Worm (Caenorhabditis elegans) whole organism, late embryonic: Measurements from ENCODE around the gene grd-14.

Experiments
- C38D4.7 ChIP-seq: fragments of 200-800 bp; sonication (Bioruptor generic); optimal IDR thresholded peaks from 2 replicates; lab custom pipeline; 2018; ENCODE audit warnings: mild to moderate bottlenecking, missing genetic modification characterization, moderate library complexity, missing compliant biosample characterization
- ceh-18 ChIP-seq: sonication (generic microtip); optimal IDR thresholded peaks from 2 replicates; lab custom pipeline; 2016; ENCODE audit warnings: missing genetic modification characterization, missing compliant biosample characterization
- ceh-19 ChIP-seq: fragments of 200-800 bp; sonication (Bioruptor generic); optimal IDR thresholded peaks from 2 replicates; lab custom pipeline; 2018; ENCODE audit warnings: mild to moderate bottlenecking, missing genetic modification characterization, missing compliant biosample characterization
- ceh-24 ChIP-seq: sonication (generic microtip); optimal IDR thresholded peaks from 2 replicates; lab custom pipeline; 2016; ENCODE audit warnings: mild to moderate bottlenecking, missing genetic modification characterization, missing compliant biosample characterization
- ceh-31 ChIP-seq: sonication (generic microtip); optimal IDR thresholded peaks from 2 replicates; lab custom pipeline; 2016; ENCODE audit warnings: missing genetic modification characterization, missing compliant biosample characterization
- ceh-34 ChIP-seq: sonication (generic microtip); optimal IDR thresholded peaks from 2 replicates; lab custom pipeline; 2016; ENCODE audit warnings: mild to moderate bottlenecking, missing genetic modification characterization, missing compliant biosample characterization
- ceh-45 ChIP-seq: fragments of 200-800 bp; sonication (Bioruptor generic); IDR thresholded peaks from 2 replicates; pipeline ENCODE4 v1.3.6; 2022; ENCODE audit warnings: missing genetic modification reagents, missing genetic modification characterization, missing compliant biosample characterization
- ceh-9 ChIP-seq: sonication (generic microtip); optimal IDR thresholded peaks from 2 replicates; lab custom pipeline; 2016; ENCODE audit warnings: mild to moderate bottlenecking, missing genetic modification characterization, inconsistent platforms, missing compliant biosample characterization
- elt-2 ChIP-seq: sonication (generic microtip); optimal IDR thresholded peaks from 2 replicates; lab custom pipeline; 2016; ENCODE audit warnings: missing genetic modification reagents, missing genetic modification characterization, missing compliant biosample characterization
- ets-4 ChIP-seq: sonication (generic microtip); optimal IDR thresholded peaks from 2 replicates; lab custom pipeline; 2016; ENCODE audit warnings: missing genetic modification characterization, missing compliant biosample characterization
- eyg-1 ChIP-seq: sonication (generic microtip); optimal IDR thresholded peaks from 2 replicates; lab custom pipeline; 2016; ENCODE audit warnings: missing genotype, missing genetic modification characterization, missing compliant biosample characterization
- fkh-10 ChIP-seq: fragments of 150-350 bp; optimal IDR thresholded peaks from 2 replicates; lab custom pipeline; 2014; ENCODE audit warnings: missing biosample characterization, missing genetic modification reagents, missing genetic modification characterization
- fkh-6 ChIP-seq: sonication (generic microtip); optimal IDR thresholded peaks from 2 replicates; lab custom pipeline; 2016; ENCODE audit warnings: missing genetic modification characterization, missing compliant biosample characterization
- gmeb-2 ChIP-seq: sonication (generic microtip); optimal IDR thresholded peaks from 2 replicates; lab custom pipeline; 2016; ENCODE audit warnings: missing genetic modification characterization, inconsistent platforms, missing compliant biosample characterization
- hlh-15 ChIP-seq: sonication (generic microtip); optimal IDR thresholded peaks from 2 replicates; lab custom pipeline; 2016; ENCODE audit warnings: missing genetic modification characterization, missing compliant biosample characterization
- hlh-8 ChIP-seq: sonication (generic microtip); optimal IDR thresholded peaks from 2 replicates; lab custom pipeline; 2016; ENCODE audit warnings: missing genotype, missing genetic modification characterization, missing compliant biosample characterization
- lim-6 ChIP-seq: sonication (generic microtip); optimal IDR thresholded peaks from 2 replicates; lab custom pipeline; 2016; ENCODE audit warnings: missing genetic modification characterization, missing compliant biosample characterization
- madf-2 ChIP-seq: sonication (generic microtip); optimal IDR thresholded peaks from 2 replicates; lab custom pipeline; 2017; ENCODE audit warnings: missing genetic modification characterization, missing compliant biosample characterization
- nhr-11 ChIP-seq: fragments of 150-350 bp; optimal IDR thresholded peaks from 2 replicates; lab custom pipeline; 2014; ENCODE audit warnings: missing biosample characterization, missing genetic modification characterization
- nhr-232 ChIP-seq: sonication (generic microtip); optimal IDR thresholded peaks from 2 replicates; lab custom pipeline; 2016; ENCODE audit warnings: missing genetic modification characterization, missing compliant biosample characterization
- npax-4 ChIP-seq: sonication (generic microtip); optimal IDR thresholded peaks from 2 replicates; lab custom pipeline; 2016; ENCODE audit warnings: missing genetic modification characterization, missing compliant biosample characterization
- odd-2 ChIP-seq: sonication (generic microtip); optimal IDR thresholded peaks from 2 replicates; lab custom pipeline; 2017; ENCODE audit warnings: antibody characterized with exemption, mild to moderate bottlenecking, missing genetic modification characterization, missing compliant biosample characterization
- pag-3 ChIP-seq: sonication (generic microtip); optimal IDR thresholded peaks from 2 replicates; lab custom pipeline; 2016; ENCODE audit warnings: missing compliant biosample characterization, missing genetic modification characterization, borderline replicate concordance
- pat-9 ChIP-seq: fragments of 200-800 bp; sonication (Bioruptor generic); optimal IDR thresholded peaks from 2 replicates; lab custom pipeline; 2018; ENCODE audit warnings: mild to moderate bottlenecking, missing genetic modification characterization, moderate library complexity, missing compliant biosample characterization
- pax-1 ChIP-seq: fragments of 150-350 bp; optimal IDR thresholded peaks from 2 replicates; lab custom pipeline; 2014; ENCODE audit warnings: missing biosample characterization, missing genetic modification characterization
- pha-2 ChIP-seq: sonication (generic microtip); optimal IDR thresholded peaks from 2 replicates; lab custom pipeline; 2017; ENCODE audit warnings: mild to moderate bottlenecking, missing genetic modification characterization, missing compliant biosample characterization
- pqm-1 ChIP-seq: sonication (generic microtip); optimal IDR thresholded peaks from 2 replicates; lab custom pipeline; 2016; ENCODE audit warnings: missing genetic modification characterization, missing compliant biosample characterization
- ref-2 ChIP-seq: sonication (generic microtip); optimal IDR thresholded peaks from 2 replicates; lab custom pipeline; 2016; ENCODE audit warnings: missing genetic modification characterization, missing compliant biosample characterization
- rnt-1 ChIP-seq: sonication (generic microtip); optimal IDR thresholded peaks from 2 replicates; lab custom pipeline; 2016; ENCODE audit warnings: missing genetic modification characterization, missing compliant biosample characterization
- sdc-2 ChIP-seq: sonication (generic microtip); optimal IDR thresholded peaks from 2 replicates; lab custom pipeline; 2016; ENCODE audit warnings: missing genotype, missing genetic modification characterization, missing compliant biosample characterization
- sox-2 ChIP-seq: fragments of 200-800 bp; sonication (Bioruptor generic); IDR thresholded peaks from 2 replicates; pipeline ENCODE4 v1.3.6; 2022; ENCODE audit warnings: missing genetic modification reagents, missing genetic modification characterization, missing compliant biosample characterization
- syd-9 ChIP-seq: sonication (generic microtip); optimal IDR thresholded peaks from 2 replicates; lab custom pipeline; 2016; ENCODE audit warnings: mild to moderate bottlenecking, missing genetic modification characterization, moderate library complexity, missing compliant biosample characterization
- tbx-2 ChIP-seq: sonication (generic microtip); optimal IDR thresholded peaks from 2 replicates; lab custom pipeline; 2016; ENCODE audit warnings: missing genetic modification characterization, missing compliant biosample characterization
- ztf-16 ChIP-seq: sonication (generic microtip); optimal IDR thresholded peaks from 2 replicates; lab custom pipeline; 2017; ENCODE audit warnings: missing genetic modification characterization, missing compliant biosample characterization

The grd-14 gene

DNA sequence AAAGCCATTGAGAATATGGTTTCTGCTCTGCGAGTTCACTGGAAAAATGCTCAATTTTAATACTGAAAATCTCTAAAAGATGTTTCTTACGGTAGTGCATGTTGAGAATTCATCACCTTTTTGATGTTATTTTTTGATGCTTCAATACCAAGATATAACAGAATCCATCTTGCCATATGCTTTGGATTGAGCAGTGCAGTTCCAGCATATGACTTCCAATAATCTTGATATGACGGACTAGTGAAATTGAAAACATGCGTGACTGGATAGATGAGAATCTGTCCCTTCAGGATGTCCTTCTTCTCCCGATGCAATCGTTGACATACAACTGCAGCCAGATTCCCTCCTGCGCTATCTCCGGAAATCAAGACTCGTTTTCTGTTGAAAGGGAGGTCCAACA, 38.9 kb upstream of the grd-14 start:
- TF ChIP-seq pha-2 (tag; lab: Kevin White, UChicago) (no peak), hlh-15 (tag; lab: Kevin White, UChicago) (no peak), pqm-1 (tag; lab: Kevin White, UChicago) (no peak), sox-2 (GFP tag; lab: Robert Waterston, UW) (no peak)
- TF ChIP-seq, all 69 proteins: peak for 0

DNA sequence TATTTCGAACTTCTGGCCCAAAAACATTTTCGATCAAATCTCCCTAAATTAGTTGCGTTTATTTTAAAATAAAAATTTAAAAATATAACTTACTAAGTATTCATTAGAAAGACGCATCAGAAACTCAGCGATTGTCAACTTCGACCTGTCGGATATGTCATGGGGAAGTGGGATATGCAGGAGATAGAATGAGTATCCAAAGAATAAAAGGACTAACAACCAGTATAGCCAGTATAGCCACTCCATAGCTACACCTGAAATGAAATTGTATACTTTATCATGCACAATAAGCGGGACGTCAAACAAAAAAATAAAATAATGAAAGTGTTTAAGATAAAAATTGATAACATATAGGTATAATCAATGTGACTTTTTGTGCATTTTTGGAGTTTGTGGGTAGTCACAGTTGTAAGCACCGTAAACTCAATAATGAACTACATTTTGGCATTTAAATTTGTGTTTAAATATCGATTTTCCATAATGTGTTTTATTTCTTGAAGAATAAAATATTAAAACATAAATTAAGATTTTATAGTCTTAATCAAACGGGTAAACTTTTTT, 36.7 kb upstream of the grd-14 start, which contains the start of gene F16F9.4:
TSS of gene F16F9.4 (minus strand) at position 276 of the 561 bp plus-strand sequence.
- no peak for TF ChIP-seq C38D4.7 (GFP tag; lab: Kevin White, UChicago)
- no peak for TF ChIP-seq rnt-1 (tag; lab: Kevin White, UChicago)
- no peak for TF ChIP-seq tbx-2
- no peak for TF ChIP-seq hlh-8
- no peak for TF ChIP-seq ceh-9 (tag; lab: Kevin White, UChicago)
- no peak for TF ChIP-seq ref-2 (tag; lab: Kevin White, UChicago)
- TF ChIP-seq elt-2 (tag; lab: Kevin White, UChicago) = no peak
- no peak for TF ChIP-seq pag-3 (tag; lab: Kevin White, UChicago)
- TF ChIP-seq nhr-11 (tag; lab: Kevin White, UChicago) = no peak
- no peak for TF ChIP-seq ceh-34 (tag; lab: Kevin White, UChicago)
- no peak for TF ChIP-seq lim-6 (tag; lab: Kevin White, UChicago)
- no peak for TF ChIP-seq eyg-1 (tag; lab: Kevin White, UChicago)
- no peak for TF ChIP-seq ceh-31
- no peak for TF ChIP-seq ceh-19
- no peak for TF ChIP-seq nhr-232 (tag; lab: Kevin White, UChicago)
- no peak for TF ChIP-seq ztf-16 (tag; lab: Kevin White, UChicago)
- TF ChIP-seq pat-9 = no peak
- TF ChIP-seq ceh-24 (tag; lab: Kevin White, UChicago) = no peak
- no peak for TF ChIP-seq madf-2 (tag; lab: Kevin White, UChicago)

DNA sequence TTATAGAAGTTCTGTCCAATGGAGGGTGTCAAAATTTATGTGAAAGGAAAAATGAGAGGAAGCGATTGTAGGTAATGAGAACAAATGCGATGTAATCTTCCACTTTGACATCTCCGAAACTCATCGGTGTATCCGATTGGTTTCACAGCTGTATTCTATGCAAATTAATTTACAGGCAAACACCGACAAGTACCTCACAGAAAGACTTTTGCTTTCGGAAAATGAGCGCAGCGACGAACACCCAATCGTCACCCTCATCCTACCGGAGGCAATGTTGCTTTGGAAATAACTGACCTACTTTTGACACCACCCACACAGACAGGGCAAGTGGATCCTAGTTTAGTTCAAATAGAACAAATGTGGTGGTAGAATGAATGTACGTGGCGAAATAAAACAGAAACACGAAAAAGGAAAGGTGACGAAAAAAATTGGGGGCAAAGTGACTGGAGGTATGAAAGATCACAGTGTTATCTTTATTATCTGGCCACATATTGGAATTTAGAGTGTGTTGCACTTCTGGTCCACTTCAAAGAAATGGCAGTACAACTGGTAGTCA, 35.9 kb upstream of the grd-14 start:
- TF ChIP-seq pax-1 (tag; lab: Kevin White, UChicago) (no peak), ceh-31 (no peak), elt-2 (tag; lab: Kevin White, UChicago) (no peak), npax-4 (tag; lab: Kevin White, UChicago) (no peak), ceh-24 (tag; lab: Kevin White, UChicago) (no peak), gmeb-2 (tag; lab: Kevin White, UChicago) (no peak), fkh-6 (no peak), ceh-18 (tag; lab: Kevin White, UChicago) (no peak), fkh-10 (GFP tag; lab: Kevin White, UChicago) (no peak), syd-9 (tag; lab: Kevin White, UChicago) (no peak), ets-4 (no peak), eyg-1 (tag; lab: Kevin White, UChicago) (no peak), sdc-2 (no peak), odd-2 (tag; lab: Kevin White, UChicago) (no peak)

DNA sequence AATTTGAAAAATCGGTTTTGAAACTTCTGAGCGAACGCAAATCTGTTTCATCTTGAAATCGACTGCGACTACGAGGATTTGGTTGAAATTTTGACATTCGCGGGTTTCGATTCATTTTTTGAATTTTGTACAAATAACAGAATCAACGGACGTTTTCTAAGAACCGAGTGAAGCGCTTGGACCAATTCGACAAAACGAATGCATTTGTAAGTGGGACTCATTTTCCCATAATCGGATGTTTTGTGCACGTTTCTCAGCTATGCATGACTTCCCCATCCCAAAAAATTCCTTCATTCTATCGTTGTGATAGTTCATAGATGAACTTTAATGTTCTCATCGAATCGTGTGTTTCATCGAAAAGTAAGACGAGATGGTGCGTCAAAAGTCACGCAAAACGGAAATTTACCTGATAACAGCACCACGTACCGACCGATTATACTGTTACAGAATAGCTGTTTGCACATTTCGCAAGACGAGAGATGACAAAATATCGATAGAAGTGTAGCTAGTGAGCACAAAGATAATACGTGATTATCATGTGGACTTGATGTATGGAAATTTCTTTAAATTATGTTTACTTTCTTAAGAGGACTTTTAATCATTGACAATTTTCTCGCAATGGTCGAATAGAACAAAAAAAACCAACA, 29.6 kb upstream of the grd-14 start, which contains the start of gene mec-10:
TSS of gene mec-10 (minus strand) at position 189 of the 647 bp plus-strand sequence.
- TF ChIP-seq elt-2 (tag; lab: Kevin White, UChicago) (peak; percentile 34), ceh-45 (GFP tag; lab: Robert Waterston, UW) (no peak), tbx-2 (no peak), ceh-34 (tag; lab: Kevin White, UChicago) (no peak), ceh-31 (no peak)
